Worm (Caenorhabditis elegans) whole organism, L1 larva: ENCODE results near the gene F17C8.7.
A peak's percentile ranks its signal among the peaks of the same experiment; 100 is the strongest.

Source experiments
- C04F5.9 ChIP-seq: sonication (generic microtip); optimal IDR thresholded peaks from 2 replicates; lab custom pipeline; 2016; ENCODE audit warnings: missing genetic modification characterization, missing compliant biosample characterization
- C16A3.4 ChIP-seq: fragments of 150-350 bp; optimal IDR thresholded peaks from 2 replicates; lab custom pipeline; 2014; ENCODE audit warnings: missing biosample characterization, missing genetic modification characterization
- Y116A8C.19 ChIP-seq: sonication (generic microtip); optimal IDR thresholded peaks from 2 replicates; lab custom pipeline; 2016; ENCODE audit warnings: missing compliant biosample characterization, missing genetic modification characterization, borderline replicate concordance
- alr-1 ChIP-seq: fragments of 200-800 bp; sonication (Bioruptor generic); optimal IDR thresholded peaks from 2 replicates; lab custom pipeline; 2018; ENCODE audit warnings: borderline replicate concordance, mild to moderate bottlenecking, missing genetic modification characterization, missing compliant biosample characterization
- aly-2 ChIP-seq: fragments of 150-350 bp; optimal IDR thresholded peaks from 2 replicates; lab custom pipeline; 2014; ENCODE audit warnings: missing biosample characterization, missing genetic modification characterization
- ama-1 ChIP-seq: fragments of 150-350 bp; optimal IDR thresholded peaks from 2 replicates; lab custom pipeline; 2014
- blmp-1 ChIP-seq: fragments of 150-350 bp; optimal IDR thresholded peaks from 2 replicates; lab custom pipeline; 2014; ENCODE audit warnings: missing biosample characterization, missing genetic modification characterization
- ceh-63 ChIP-seq: fragments of 200-800 bp; sonication (Bioruptor generic); optimal IDR thresholded peaks from 2 replicates; lab custom pipeline; 2018; ENCODE audit warnings: mild to moderate bottlenecking, missing genetic modification characterization, missing compliant biosample characterization
- ceh-8 ChIP-seq: fragments of 200-800 bp; sonication (Bioruptor generic); optimal IDR thresholded peaks from 2 replicates; lab custom pipeline; 2018; ENCODE audit warnings: mild to moderate bottlenecking, missing genetic modification characterization, moderate library complexity, missing compliant biosample characterization
- ceh-82 ChIP-seq, 3 experiments: fragments of 150-350 bp in 1 of 3; sonication (generic microtip) in 2 of 3; optimal IDR thresholded peaks; 2 replicates each; lab custom pipeline; 2014 to 2017; ENCODE audit warnings: missing biosample characterization in 3 of 3, missing genetic modification characterization in 3 of 3
- ceh-88 ChIP-seq: fragments of 200-800 bp; sonication (Bioruptor generic); IDR thresholded peaks from 2 replicates; pipeline ENCODE4 v1.3.6; 2022; ENCODE audit warnings: missing genetic modification characterization, missing compliant biosample characterization
- ceh-90 ChIP-seq: sonication (generic microtip); optimal IDR thresholded peaks from 2 replicates; lab custom pipeline; 2016; ENCODE audit warnings: missing genetic modification characterization, missing compliant biosample characterization
- ces-1 ChIP-seq: fragments of 150-350 bp; optimal IDR thresholded peaks from 2 replicates; lab custom pipeline; 2014; ENCODE audit warnings: missing biosample characterization, missing genetic modification reagents, missing genetic modification characterization
- efl-3 ChIP-seq: fragments of 200-800 bp; sonication (Bioruptor generic); optimal IDR thresholded peaks from 2 replicates; lab custom pipeline; 2018; ENCODE audit warnings: mild to moderate bottlenecking, missing genetic modification characterization, missing compliant biosample characterization
- egl-13 ChIP-seq: sonication (generic microtip); optimal IDR thresholded peaks from 2 replicates; lab custom pipeline; 2016; ENCODE audit warnings: missing genotype, missing genetic modification reagents, missing genetic modification characterization, missing compliant biosample characterization
- elt-2 ChIP-seq: sonication (generic microtip); optimal IDR thresholded peaks from 2 replicates; lab custom pipeline; 2016; ENCODE audit warnings: missing genetic modification characterization, mild to moderate bottlenecking, inconsistent platforms, missing compliant biosample characterization, missing genetic modification reagents
- elt-3 ChIP-seq, 6 experiments: fragments of 150-350 bp in 1 of 6; sonication (generic microtip); optimal IDR thresholded peaks; 2 replicates each; lab custom pipeline; 2017 to 2018; ENCODE audit warnings: missing biosample characterization in 6 of 6, missing genetic modification characterization in 6 of 6, inconsistent platforms in 1 of 6
- ets-5 ChIP-seq: fragments of 200-800 bp; sonication (Bioruptor generic); IDR thresholded peaks from 2 replicates; pipeline ENCODE4 v1.3.6; 2022; ENCODE audit warnings: missing genetic modification characterization, missing compliant biosample characterization
- fkh-10 ChIP-seq: sonication (generic microtip); optimal IDR thresholded peaks from 2 replicates; lab custom pipeline; 2017; ENCODE audit warnings: missing biosample characterization, missing genetic modification reagents, missing genetic modification characterization
- fkh-4 ChIP-seq: sonication (generic microtip); optimal IDR thresholded peaks from 2 replicates; lab custom pipeline; 2016; ENCODE audit warnings: missing compliant biosample characterization, missing genetic modification characterization, borderline replicate concordance
- fos-1 ChIP-seq: fragments of 150-350 bp; optimal IDR thresholded peaks from 2 replicates; lab custom pipeline; 2014; ENCODE audit warnings: missing biosample characterization, missing genetic modification characterization
- grh-1 ChIP-seq: fragments of 200-800 bp; sonication (Bioruptor generic); IDR thresholded peaks from 2 replicates; pipeline ENCODE4 v1.3.6; 2022; ENCODE audit warnings: missing genetic modification reagents, missing genetic modification characterization, missing compliant biosample characterization
- hlh-17 ChIP-seq: fragments of 200-800 bp; sonication (Bioruptor generic); optimal IDR thresholded peaks from 2 replicates; lab custom pipeline; 2018; ENCODE audit warnings: missing genetic modification characterization, mild to moderate bottlenecking, missing compliant biosample characterization, moderate library complexity, borderline replicate concordance
- hpl-2 ChIP-seq: fragments of 150-350 bp; optimal IDR thresholded peaks from 2 replicates; lab custom pipeline; 2014; ENCODE audit warnings: missing biosample characterization, missing genetic modification reagents, missing genetic modification characterization
- isw-1 ChIP-seq: fragments of 200-800 bp; sonication (Bioruptor generic); IDR thresholded peaks from 2 replicates; pipeline ENCODE4 v1.3.6; 2022; ENCODE audit warnings: missing genetic modification characterization, missing compliant biosample characterization
- lin-13 ChIP-seq: fragments of 150-350 bp; optimal IDR thresholded peaks from 2 replicates; lab custom pipeline; 2014; ENCODE audit warnings: missing biosample characterization, missing genetic modification reagents, missing genetic modification characterization
- lin-35 ChIP-seq, 2 experiments: fragments of 150-350 bp; optimal IDR thresholded peaks; 2 replicates each; lab custom pipeline; 2014; ENCODE audit warnings: missing biosample characterization in 2 of 2, missing genetic modification characterization in 2 of 2, missing genetic modification reagents in 2 of 2
- lsy-2 ChIP-seq, 2 experiments: fragments of 150-350 bp; optimal IDR thresholded peaks; 2 replicates each; lab custom pipeline; 2014; ENCODE audit warnings: missing biosample characterization in 2 of 2, missing genetic modification characterization in 2 of 2
- mdl-1 ChIP-seq, 2 experiments: fragments of 150-350 bp; optimal IDR thresholded peaks; 2 replicates each; lab custom pipeline; 2014 to 2017; ENCODE audit warnings: missing biosample characterization in 2 of 2, missing genetic modification characterization in 2 of 2, inconsistent platforms in 1 of 2
- mef-2 ChIP-seq: fragments of 150-350 bp; optimal IDR thresholded peaks from 2 replicates; lab custom pipeline; 2014; ENCODE audit warnings: missing biosample characterization, missing genetic modification characterization
- mep-1 ChIP-seq: fragments of 150-350 bp; optimal IDR thresholded peaks from 2 replicates; lab custom pipeline; 2014; ENCODE audit warnings: missing biosample characterization, missing genetic modification characterization
- nhr-12 ChIP-seq: sonication (generic microtip); optimal IDR thresholded peaks from 2 replicates; lab custom pipeline; 2017; ENCODE audit warnings: missing biosample characterization, missing genetic modification characterization
- nhr-19 ChIP-seq: fragments of 200-800 bp; sonication (Bioruptor generic); conservative IDR thresholded peaks from 2 replicates; pipeline ENCODE4 v1.3.6; 2022; ENCODE audit warnings: missing genetic modification characterization, missing compliant biosample characterization
- nhr-20 ChIP-seq: sonication (generic microtip); optimal IDR thresholded peaks from 2 replicates; lab custom pipeline; 2016; ENCODE audit warnings: mild to moderate bottlenecking, missing genetic modification characterization, missing compliant biosample characterization
- nhr-237 ChIP-seq: fragments of 150-350 bp; optimal IDR thresholded peaks from 2 replicates; lab custom pipeline; 2014; ENCODE audit warnings: missing biosample characterization, missing genetic modification characterization
- nhr-28 ChIP-seq: fragments of 150-350 bp; optimal IDR thresholded peaks from 2 replicates; lab custom pipeline; 2014; ENCODE audit warnings: missing biosample characterization, missing genetic modification characterization
- nhr-47 ChIP-seq: sonication (generic microtip); optimal IDR thresholded peaks from 2 replicates; lab custom pipeline; 2016; ENCODE audit warnings: mild to moderate bottlenecking, missing genetic modification characterization, moderate library complexity, missing compliant biosample characterization
- nhr-71 ChIP-seq: sonication (generic microtip); optimal IDR thresholded peaks from 2 replicates; lab custom pipeline; 2016; ENCODE audit warnings: mild to moderate bottlenecking, missing genetic modification characterization, moderate library complexity, missing compliant biosample characterization
- nhr-84 ChIP-seq: sonication (generic microtip); optimal IDR thresholded peaks from 2 replicates; lab custom pipeline; 2017; ENCODE audit warnings: missing biosample characterization, missing genetic modification characterization
- nhr-85 ChIP-seq: sonication (generic microtip); peaks from one replicate; lab custom pipeline; 2016; ENCODE audit warnings: missing genetic modification characterization, inconsistent platforms, missing compliant biosample characterization
- nhr-90 ChIP-seq: sonication (generic microtip); optimal IDR thresholded peaks from 2 replicates; lab custom pipeline; 2016; ENCODE audit warnings: mild to moderate bottlenecking, missing genetic modification characterization, missing compliant biosample characterization; ENCODE audit not compliant: poor library complexity
- sup-37 ChIP-seq: fragments of 200-800 bp; sonication (Bioruptor generic); optimal IDR thresholded peaks from 2 replicates; lab custom pipeline; 2018; ENCODE audit warnings: mild to moderate bottlenecking, missing genetic modification characterization, missing compliant biosample characterization
- unc-130 ChIP-seq: fragments of 150-350 bp; optimal IDR thresholded peaks from 2 replicates; lab custom pipeline; 2017; ENCODE audit warnings: missing biosample characterization, missing genetic modification characterization, inconsistent platforms
- unc-30 ChIP-seq: sonication (generic microtip); optimal IDR thresholded peaks from 2 replicates; lab custom pipeline; 2017; ENCODE audit warnings: missing biosample characterization, missing genetic modification characterization
- unc-62 ChIP-seq: fragments of 150-350 bp; optimal IDR thresholded peaks from 2 replicates; lab custom pipeline; 2014; ENCODE audit warnings: missing biosample characterization, missing genetic modification reagents, missing genetic modification characterization
- unc-86 ChIP-seq: sonication (generic microtip); optimal IDR thresholded peaks from 2 replicates; lab custom pipeline; 2016; ENCODE audit warnings: missing genetic modification characterization, missing compliant biosample characterization
- unc-98 ChIP-seq: fragments of 200-800 bp; sonication (Bioruptor generic); IDR thresholded peaks from 2 replicates; pipeline ENCODE4 v1.3.6; 2022; ENCODE audit warnings: missing genetic modification characterization, missing compliant biosample characterization
- xbp-1 ChIP-seq: sonication (generic microtip); optimal IDR thresholded peaks from 2 replicates; lab custom pipeline; 2016; ENCODE audit warnings: missing genetic modification characterization, missing compliant biosample characterization
- zip-4 ChIP-seq: fragments of 200-800 bp; sonication (Bioruptor generic); optimal IDR thresholded peaks from 2 replicates; lab custom pipeline; 2018; ENCODE audit warnings: mild to moderate bottlenecking, missing genetic modification characterization, moderate library complexity, missing compliant biosample characterization
- ztf-11 ChIP-seq, 2 experiments: sonication (generic microtip); optimal IDR thresholded peaks; 2 replicates each; lab custom pipeline; 2016 to 2017; ENCODE audit warnings: missing genetic modification characterization in 2 of 2, missing biosample characterization in 1 of 2, missing compliant biosample characterization in 1 of 2

F17C8.7 gene

DNA sequence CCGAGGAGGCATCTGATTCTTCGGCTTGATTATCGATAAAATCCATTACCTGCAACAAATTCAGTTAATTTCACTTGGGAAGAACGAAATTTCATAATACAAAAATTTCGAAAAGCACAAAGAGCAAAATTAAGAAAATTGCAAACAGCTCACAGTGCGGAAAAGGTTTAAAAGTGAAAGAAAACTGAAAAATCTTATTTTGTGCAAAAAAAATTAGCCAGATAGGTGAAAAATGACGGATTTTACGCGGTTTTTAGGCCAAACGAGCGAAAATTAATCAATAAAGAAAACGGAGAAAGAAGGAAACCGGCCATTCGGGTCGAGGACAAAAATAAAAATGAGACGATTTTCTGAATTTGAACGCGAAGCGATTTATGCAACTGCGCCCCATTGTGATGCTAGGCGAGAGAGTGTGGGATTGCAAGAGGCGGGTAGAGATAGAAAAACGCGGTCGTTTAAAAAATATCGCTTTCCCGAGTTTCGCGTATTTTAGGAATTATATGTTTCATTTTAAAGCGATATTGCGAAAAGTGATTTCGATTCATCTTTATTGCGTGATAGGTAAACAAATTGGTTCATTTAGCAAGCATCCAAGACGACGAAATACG, 14.8 kb upstream of the F17C8.7 start, which contains the start of gene emb-5 (continued):
- TF ChIP-seq Y116A8C.19 (tag; lab: Kevin White, UChicago) (no peak), C04F5.9 (tag; lab: Kevin White, UChicago) (peak; percentile 65), alr-1 (no peak), ces-1 (no peak), ets-5 (no peak), aly-2 (peak; percentile 7), xbp-1 (peak; percentile 72), lin-35 (GFP tag; optimal IDR thresholded peaks at IDR 0.05; lab: Kevin White, UChicago) (peak; percentile 96 to 98), isw-1 (GFP tag; lab: Robert Waterston, UW) (peak; percentile 75), ceh-63 (GFP tag; lab: Kevin White, UChicago) (no peak), ceh-8 (GFP tag; lab: Kevin White, UChicago) (no peak), fos-1 (tag; lab: Kevin White, UChicago) (peak; percentile 39), nhr-19 (GFP tag; lab: Robert Waterston, UW) (peak; percentile 76), grh-1 (peak; percentile 58; the same call in 1 of the 2 replicates), lin-13 (GFP tag; lab: Kevin White, UChicago) (peak; percentile 62), nhr-237 (no peak), nhr-28 (tag; lab: Kevin White, UChicago) (no peak), mef-2 (tag; lab: Kevin White, UChicago) (no peak), mdl-1 (tag; optimal IDR thresholded peaks at IDR 0.05; lab: Kevin White, UChicago) (peak in 1 of 2 experiments; percentile 36), unc-62 (no peak), nhr-71 (tag; lab: Kevin White, UChicago) (peak; percentile 79), egl-13 (tag; lab: Kevin White, UChicago) (no peak), fkh-10 (GFP tag; lab: Kevin White, UChicago) (no peak), ceh-88 (GFP tag; lab: Robert Waterston, UW) (no peak), blmp-1 (no peak), mep-1 (no peak), unc-86 (tag; lab: Kevin White, UChicago) (peak; percentile 61), C16A3.4 (tag; lab: Kevin White, UChicago) (peak; percentile 81), unc-98 (GFP tag; lab: Robert Waterston, UW) (no peak), ceh-82 (tag; optimal IDR thresholded peaks at IDR 0.05; lab: Kevin White, UChicago) (peak; percentile 30 to 85 (median 74)), nhr-47 (tag; lab: Kevin White, UChicago) (peak; percentile 77), nhr-84 (tag; lab: Kevin White, UChicago) (no peak)
- TF ChIP-seq, all 84 proteins: peak for 38

- TF ChIP-seq zip-4 (GFP tag; lab: Kevin White, UChicago) = no peak
- peak; percentile 79 for TF ChIP-seq nhr-47 (tag; lab: Kevin White, UChicago)
- no peak for TF ChIP-seq elt-2 (tag; lab: Kevin White, UChicago)
- peak; percentile 80 for TF ChIP-seq unc-86 (tag; lab: Kevin White, UChicago)
- TF ChIP-seq elt-3 (tag; optimal IDR thresholded peaks at IDR 0.05; lab: Kevin White, UChicago) = no peak
- no peak for TF ChIP-seq aly-2
- TF ChIP-seq unc-130 = peak; percentile 34
- peak in 1 of 2 experiments; percentile 13 for TF ChIP-seq ztf-11 (tag; optimal IDR thresholded peaks at IDR 0.05; lab: Kevin White, UChicago)
- TF ChIP-seq C04F5.9 (tag; lab: Kevin White, UChicago) = peak; percentile 31
- peak; percentile 58 for TF ChIP-seq nhr-20 (tag; lab: Kevin White, UChicago)
- no peak for TF ChIP-seq hlh-17
- no peak for TF ChIP-seq nhr-12 (tag; lab: Kevin White, UChicago)
- TF ChIP-seq unc-30 (tag; lab: Kevin White, UChicago) = no peak
- TF ChIP-seq nhr-237 = peak; percentile 46
- TF ChIP-seq mep-1 = peak; percentile 79
- no peak for TF ChIP-seq efl-3
- TF ChIP-seq nhr-90 (tag; lab: Kevin White, UChicago) = no peak
- TF ChIP-seq xbp-1 = peak; percentile 67
- no peak for TF ChIP-seq mef-2 (tag; lab: Kevin White, UChicago)
- TF ChIP-seq nhr-85 = peak; percentile 62
- TF ChIP-seq ceh-88 (GFP tag; lab: Robert Waterston, UW) = no peak
- TF ChIP-seq nhr-84 (tag; lab: Kevin White, UChicago) = no peak
- TF ChIP-seq mdl-1 (tag; optimal IDR thresholded peaks at IDR 0.05; lab: Kevin White, UChicago) = peak in 1 of 2 experiments; percentile 2
- TF ChIP-seq sup-37 (GFP tag; lab: Kevin White, UChicago) = no peak
- TF ChIP-seq isw-1 (GFP tag; lab: Robert Waterston, UW) = peak; percentile 64
- no peak for TF ChIP-seq ama-1 (lab: Kevin White, UChicago)
- peak; percentile 82 to 88 for TF ChIP-seq lsy-2 (tag; optimal IDR thresholded peaks at IDR 0.05; lab: Kevin White, UChicago)
- TF ChIP-seq fkh-4 = no peak
- TF ChIP-seq ceh-90 (tag; lab: Kevin White, UChicago) = no peak
- no peak for TF ChIP-seq hpl-2
Observed at ce11 chrIII:4721750-4722149, 13.8 kb upstream of the F17C8.7 start, which contains the start of gene acy-1. TSS of gene acy-1 (plus strand) at chrIII:4722095.
